Worm (Caenorhabditis elegans): ENCODE data around the gene abu-4.
A peak's percentile ranks its signal among the peaks of the same experiment; 100 is the strongest.

The abu-4 gene

DNA sequence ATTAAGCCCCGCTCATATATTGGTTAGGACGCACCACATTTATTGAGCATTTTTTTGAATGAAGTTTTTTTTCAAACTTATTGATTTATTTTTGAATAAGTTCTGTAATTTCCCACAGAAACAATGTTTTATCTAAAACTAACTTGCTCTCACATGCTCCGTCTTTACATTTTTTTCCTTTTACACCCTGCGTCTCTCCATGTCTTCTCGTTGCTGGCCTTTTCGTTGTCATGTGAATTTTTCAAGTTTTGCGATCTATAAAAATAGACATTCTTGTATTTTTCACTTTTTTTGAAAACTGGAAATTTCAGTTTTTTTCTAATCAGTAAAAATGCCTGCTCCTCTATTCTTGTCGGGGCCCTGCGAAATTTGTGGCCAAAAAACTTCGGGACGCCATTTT lies 43.7 kb upstream of the abu-4 start, which contains the start of gene nhr-134:
nhr-134 (plus strand) TSS at position 312 of the 400 bp plus-strand sequence.
- TF ChIP-seq nhr-129 (tag; optimal IDR thresholded peaks at IDR 0.05) = no peak
- TF ChIP-seq C34F6.9 (tag; optimal IDR thresholded peaks at IDR 0.05) = peak; percentile 34
- TF ChIP-seq fos-1 (tag; optimal IDR thresholded peaks at IDR 0.05) = peak; percentile 4
- peak; percentile 38 for TF ChIP-seq crh-2 (tag; optimal IDR thresholded peaks at IDR 0.05)
- no peak for TF ChIP-seq sem-4 (tag; optimal IDR thresholded peaks at IDR 0.05)

DNA sequence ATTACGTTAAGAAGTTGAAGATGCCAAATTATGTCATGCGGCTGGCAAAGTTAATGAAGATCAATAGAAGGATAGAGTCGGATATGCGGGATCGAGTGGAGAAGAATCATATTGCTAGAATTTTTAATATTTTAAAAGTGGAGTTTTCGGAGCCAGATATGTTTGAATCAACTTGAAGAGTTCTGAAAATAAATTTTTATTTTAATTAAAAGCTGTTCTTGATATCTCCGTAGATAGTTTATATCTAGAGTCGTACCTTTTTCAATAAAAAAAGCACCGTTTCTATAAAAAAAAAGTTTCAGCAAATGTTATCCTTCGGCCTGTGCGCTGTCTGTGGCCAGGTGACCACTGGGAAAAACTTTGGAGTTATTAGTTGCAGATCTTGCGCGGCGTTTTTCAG lies 41.5 kb upstream of the abu-4 start, which contains the start of gene nhr-96:
nhr-96 (plus strand) TSS at position 301 of the 400 bp plus-strand sequence.
- TF ChIP-seq elt-3 (tag; optimal IDR thresholded peaks at IDR 0.05) (no peak), lin-11 (tag; optimal IDR thresholded peaks at IDR 0.05) (no peak), skn-1 (tag; optimal IDR thresholded peaks at IDR 0.05) (no peak), alr-1 (tag; optimal IDR thresholded peaks at IDR 0.05) (no peak), unc-39 (tag; optimal IDR thresholded peaks at IDR 0.05) (no peak), ztf-11 (tag; optimal IDR thresholded peaks at IDR 0.05) (no peak), mab-5 (tag; optimal IDR thresholded peaks at IDR 0.05) (no peak), mdl-1 (tag; optimal IDR thresholded peaks at IDR 0.05) (no peak), nhr-25 (tag; optimal IDR thresholded peaks at IDR 0.05) (no peak), sma-9 (GFP tag; optimal IDR thresholded peaks at IDR 0.05) (no peak), sma-9 (tag; optimal IDR thresholded peaks at IDR 0.05) (no peak), fos-1 (tag; optimal IDR thresholded peaks at IDR 0.05) (no peak)

- peak; percentile 7 for TF ChIP-seq nhr-129 (tag; optimal IDR thresholded peaks at IDR 0.05)
- TF ChIP-seq sma-9 (GFP tag; optimal IDR thresholded peaks at IDR 0.05) = peak; percentile 32
- TF ChIP-seq sma-9 (tag; optimal IDR thresholded peaks at IDR 0.05) = no peak
- no peak for TF ChIP-seq egl-27 (tag; optimal IDR thresholded peaks at IDR 0.05)
- TF ChIP-seq gmeb-1 (tag; optimal IDR thresholded peaks at IDR 0.05) = peak; percentile 3
- TF ChIP-seq C34F6.9 (tag; optimal IDR thresholded peaks at IDR 0.05) = peak; percentile 28
- no peak for TF ChIP-seq peb-1 (tag; optimal IDR thresholded peaks at IDR 0.05)
- TF ChIP-seq unc-55 (GFP tag; optimal IDR thresholded peaks at IDR 0.05) = peak; percentile 34
- TF ChIP-seq fos-1 (tag; optimal IDR thresholded peaks at IDR 0.05) = peak; percentile 31
These were observed 38.8 kb upstream of the abu-4 start, which contains the start of gene cyp-33C4 for ce11 chrV:2235848-2236247. Gene cyp-33C4 (plus strand): TSS chrV:2236140.

DNA sequence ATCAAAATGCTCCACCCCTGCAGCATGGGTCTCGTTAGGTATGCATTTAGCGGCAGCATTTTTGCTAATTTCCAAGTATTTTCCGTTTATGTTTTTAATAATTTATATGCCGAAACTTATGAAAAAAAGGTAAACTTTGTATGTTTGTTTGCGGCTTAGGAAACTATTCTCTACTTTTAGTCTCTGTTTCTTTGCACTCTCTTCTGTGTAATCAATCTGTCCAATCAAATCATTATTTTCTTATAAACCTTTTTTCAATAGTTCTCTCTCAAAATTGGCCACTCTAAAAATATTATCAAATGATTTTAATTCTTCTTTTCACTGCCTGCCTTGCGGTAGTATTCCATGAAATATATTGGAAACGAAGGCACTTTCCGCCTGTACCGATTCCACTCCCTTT lies 36.6 kb upstream of the abu-4 start:
- TF ChIP-seq ceh-16 (tag; optimal IDR thresholded peaks at IDR 0.05) (no peak), gmeb-1 (tag; optimal IDR thresholded peaks at IDR 0.05) (peak; percentile 16)

DNA sequence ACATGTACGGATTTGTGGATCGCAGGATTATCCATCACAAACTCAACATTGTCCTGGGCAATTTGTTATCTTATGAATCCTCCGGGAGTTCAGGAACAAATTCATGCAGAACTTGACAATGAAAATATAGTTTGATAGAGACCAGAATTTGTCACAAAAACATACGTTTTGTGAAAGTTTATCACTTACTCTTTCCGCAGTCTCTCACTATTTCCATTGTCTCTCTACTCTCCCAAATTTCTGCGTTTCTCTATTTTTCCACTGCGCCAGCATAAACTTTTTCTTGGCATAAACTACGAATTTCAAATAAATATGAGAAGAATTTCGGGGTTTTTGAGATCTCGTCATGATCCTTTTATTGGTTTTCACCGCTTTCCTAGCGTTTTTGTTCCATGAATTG lies 32.0 kb upstream of the abu-4 start, which contains the start of gene cyp-33C3:
cyp-33C3 (plus strand) TSS at position 149 of the 400 bp plus-strand sequence.
- TF ChIP-seq skn-1 (tag; optimal IDR thresholded peaks at IDR 0.05) (no peak), sem-4 (tag; optimal IDR thresholded peaks at IDR 0.05) (no peak), sma-9 (GFP tag; optimal IDR thresholded peaks at IDR 0.05) (no peak), sma-9 (tag; optimal IDR thresholded peaks at IDR 0.05) (no peak), blmp-1 (tag; optimal IDR thresholded peaks at IDR 0.05; ENCODE audit: insufficient read depth) (no peak), unc-55 (GFP tag; optimal IDR thresholded peaks at IDR 0.05) (no peak), alr-1 (tag; optimal IDR thresholded peaks at IDR 0.05) (no peak), elt-1 (tag; optimal IDR thresholded peaks at IDR 0.05) (no peak), zag-1 (tag; optimal IDR thresholded peaks at IDR 0.05) (no peak), lin-13 (GFP tag; optimal IDR thresholded peaks at IDR 0.05) (no peak), nhr-10 (tag; optimal IDR thresholded peaks at IDR 0.05) (no peak), ZK546.5 (tag; optimal IDR thresholded peaks at IDR 0.05) (no peak), dmd-4 (tag; optimal IDR thresholded peaks at IDR 0.05) (no peak), ztf-4 (tag; optimal IDR thresholded peaks at IDR 0.05) (no peak), Y55F3AM.14 (GFP tag; optimal IDR thresholded peaks at IDR 0.05) (no peak), unc-39 (tag; optimal IDR thresholded peaks at IDR 0.05) (no peak), nhr-77 (tag; optimal IDR thresholded peaks at IDR 0.05) (no peak), ceh-16 (tag; optimal IDR thresholded peaks at IDR 0.05) (no peak), gmeb-1 (tag; optimal IDR thresholded peaks at IDR 0.05) (no peak), nhr-6 (tag; optimal IDR thresholded peaks at IDR 0.05) (no peak)

DNA sequence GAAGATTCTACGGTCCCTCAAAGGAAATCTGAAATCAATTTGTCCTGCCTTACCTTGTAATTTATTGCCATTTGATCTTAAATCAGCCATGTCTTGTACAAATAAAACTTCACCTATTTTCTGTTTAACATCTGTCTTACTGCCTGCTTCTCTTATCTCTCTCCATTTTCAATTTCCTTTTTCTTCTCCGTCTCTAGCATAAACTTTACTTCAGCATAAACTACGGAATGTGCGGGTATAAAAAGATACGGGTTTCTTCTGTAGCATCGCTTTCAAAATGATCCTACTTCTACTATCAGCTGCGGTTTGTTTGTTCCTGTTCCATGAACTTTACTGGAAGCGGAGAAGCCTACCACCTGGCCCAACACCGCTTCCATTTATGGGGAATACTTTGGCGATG lies 29.9 kb upstream of the abu-4 start, which contains the start of gene cyp-33C5:
cyp-33C5 (plus strand) TSS at position 254 of the 400 bp plus-strand sequence.
- no peak for TF ChIP-seq lsy-2 (tag; optimal IDR thresholded peaks at IDR 0.05)
- no peak for TF ChIP-seq lin-39 (tag; optimal IDR thresholded peaks at IDR 0.05)
- TF ChIP-seq nhr-129 (tag; optimal IDR thresholded peaks at IDR 0.05) = peak; percentile 26
- TF ChIP-seq R02D3.7 (tag; optimal IDR thresholded peaks at IDR 0.05) = no peak
- TF ChIP-seq sma-3 (GFP tag; optimal IDR thresholded peaks at IDR 0.05) = peak; percentile 5
- no peak for TF ChIP-seq ztf-1 (GFP tag; conservative IDR thresholded peaks at IDR 0.05)
- TF ChIP-seq sma-9 (GFP tag; optimal IDR thresholded peaks at IDR 0.05) = peak; percentile 74
- TF ChIP-seq sma-9 (tag; optimal IDR thresholded peaks at IDR 0.05) = no peak
- TF ChIP-seq nhr-23 (tag; optimal IDR thresholded peaks at IDR 0.05) = no peak
- TF ChIP-seq fos-1 (tag; optimal IDR thresholded peaks at IDR 0.05) = peak; percentile 44
- TF ChIP-seq C34F6.9 (tag; optimal IDR thresholded peaks at IDR 0.05) = no peak
- TF ChIP-seq gmeb-1 (tag; optimal IDR thresholded peaks at IDR 0.05) = peak; percentile 28
- TF ChIP-seq nhr-12 (tag; optimal IDR thresholded peaks at IDR 0.05) = no peak
- no peak for TF ChIP-seq dmd-4 (tag; optimal IDR thresholded peaks at IDR 0.05)
- TF ChIP-seq unc-55 (GFP tag; optimal IDR thresholded peaks at IDR 0.05) = peak; percentile 2
- TF ChIP-seq nhr-21 (tag; optimal IDR thresholded peaks at IDR 0.05) = no peak
- no peak for TF ChIP-seq snpc-4 (tag; optimal IDR thresholded peaks at IDR 0.05)
- no peak for TF ChIP-seq nhr-6 (tag; optimal IDR thresholded peaks at IDR 0.05)
- TF ChIP-seq ama-1 (optimal IDR thresholded peaks at IDR 0.05) = no peak
